Worm (Caenorhabditis elegans) whole organism, L4 larva: ENCODE measurements around the gene srx-110.

Experiments used
- F26F4.8 ChIP-seq: fragments of 200-800 bp; sonication (Bioruptor generic); conservative IDR thresholded peaks from 2 replicates; pipeline ENCODE4 v1.3.6; 2022; ENCODE audit warnings: missing genetic modification characterization, missing compliant biosample characterization
- F49E8.2 ChIP-seq: sonication (generic microtip); optimal IDR thresholded peaks from 2 replicates; lab custom pipeline; 2016; ENCODE audit warnings: missing compliant biosample characterization, mild to moderate bottlenecking, missing genetic modification characterization, borderline replicate concordance
- aha-1 ChIP-seq: fragments of 150-350 bp; peaks from one replicate; lab custom pipeline; 2014; ENCODE audit warnings: missing biosample characterization, missing genetic modification characterization
- aly-2 ChIP-seq: sonication (generic microtip); optimal IDR thresholded peaks from 2 replicates; lab custom pipeline; 2018; ENCODE audit warnings: missing biosample characterization, missing genetic modification characterization
- ceh-20 ChIP-seq: fragments of 200-800 bp; sonication (Bioruptor generic); IDR thresholded peaks from 2 replicates; pipeline ENCODE4 v1.3.6; 2022; ENCODE audit warnings: missing genetic modification reagents, missing genetic modification characterization, missing compliant biosample characterization
- daf-16 ChIP-seq, 3 experiments: sonication (generic microtip); optimal IDR thresholded peaks; 2 replicates each; lab custom pipeline; 2016 to 2017; ENCODE audit warnings: missing genetic modification characterization in 3 of 3, missing genetic modification reagents in 3 of 3, mild to moderate bottlenecking in 2 of 3, missing compliant biosample characterization in 2 of 3, missing biosample characterization in 1 of 3, moderate library complexity in 1 of 3
- dmd-6 ChIP-seq: fragments of 200-800 bp; sonication (Bioruptor generic); IDR thresholded peaks from 2 replicates; pipeline ENCODE4 v1.3.6; 2022; ENCODE audit warnings: missing genetic modification reagents, missing genetic modification characterization, missing compliant biosample characterization
- dmd-8 ChIP-seq: fragments of 200-800 bp; sonication (Bioruptor generic); IDR thresholded peaks from 2 replicates; pipeline ENCODE4 v1.3.6; 2022; ENCODE audit warnings: missing genetic modification characterization, missing compliant biosample characterization
- duxl-1 ChIP-seq: sonication (generic microtip); optimal IDR thresholded peaks from 2 replicates; lab custom pipeline; 2016; ENCODE audit warnings: mild to moderate bottlenecking, missing genetic modification characterization, moderate library complexity, missing compliant biosample characterization; ENCODE audit not compliant: poor library complexity
- dve-1 ChIP-seq: sonication (generic microtip); optimal IDR thresholded peaks from 2 replicates; lab custom pipeline; 2017; ENCODE audit warnings: antibody characterized with exemption, mild to moderate bottlenecking, missing genetic modification characterization, missing compliant biosample characterization; ENCODE audit not compliant: insufficient read depth
- fos-1 ChIP-seq: fragments of 150-350 bp; optimal IDR thresholded peaks from 2 replicates; lab custom pipeline; 2014; ENCODE audit warnings: missing biosample characterization, missing genetic modification characterization
- gei-8 ChIP-seq: fragments of 200-800 bp; sonication (Bioruptor generic); optimal IDR thresholded peaks from 2 replicates; lab custom pipeline; 2018; ENCODE audit warnings: mild to moderate bottlenecking, missing genetic modification characterization, missing compliant biosample characterization
- hlh-11 ChIP-seq: fragments of 200-800 bp; sonication (Bioruptor generic); optimal IDR thresholded peaks from 2 replicates; lab custom pipeline; 2018; ENCODE audit warnings: mild to moderate bottlenecking, missing genetic modification characterization, missing compliant biosample characterization
- hmg-1.1 ChIP-seq: fragments of 200-800 bp; sonication (Bioruptor generic); IDR thresholded peaks from 2 replicates; pipeline ENCODE4 v1.3.6; 2022; ENCODE audit warnings: missing genetic modification reagents, missing genetic modification characterization, missing compliant biosample characterization
- mdl-1 ChIP-seq, 2 experiments: fragments of 150-350 bp in 1 of 2; sonication (generic microtip) in 1 of 2; optimal IDR thresholded peaks; 2 replicates each; lab custom pipeline; 2014 to 2017; ENCODE audit warnings: missing biosample characterization in 2 of 2, missing genetic modification characterization in 2 of 2
- mxl-3 ChIP-seq: fragments of 200-800 bp; sonication (Bioruptor generic); optimal IDR thresholded peaks from 2 replicates; lab custom pipeline; 2018; ENCODE audit warnings: mild to moderate bottlenecking, missing genetic modification characterization, missing compliant biosample characterization
- nhr-102 ChIP-seq: sonication (generic microtip); optimal IDR thresholded peaks from 2 replicates; lab custom pipeline; 2016; ENCODE audit warnings: mild to moderate bottlenecking, missing genetic modification characterization, moderate library complexity, missing compliant biosample characterization
- nhr-28 ChIP-seq: fragments of 150-350 bp; optimal IDR thresholded peaks from 2 replicates; lab custom pipeline; 2014; ENCODE audit warnings: missing biosample characterization, missing genetic modification characterization
- nhr-42 ChIP-seq: fragments of 200-800 bp; sonication (Bioruptor generic); IDR thresholded peaks from 2 replicates; pipeline ENCODE4 v1.3.6; 2022; ENCODE audit warnings: missing genetic modification characterization, missing compliant biosample characterization
- nhr-6 ChIP-seq: fragments of 150-350 bp; optimal IDR thresholded peaks from 2 replicates; lab custom pipeline; 2014; ENCODE audit warnings: missing biosample characterization, missing genetic modification characterization
- nhr-77 ChIP-seq: fragments of 150-350 bp; optimal IDR thresholded peaks from 2 replicates; lab custom pipeline; 2014; ENCODE audit warnings: missing biosample characterization, missing genetic modification characterization
- pqm-1 ChIP-seq: sonication (generic microtip); optimal IDR thresholded peaks from 2 replicates; lab custom pipeline; 2017; ENCODE audit warnings: missing biosample characterization, missing genetic modification characterization
- rbr-2 ChIP-seq: sonication (generic microtip); optimal IDR thresholded peaks from 2 replicates; lab custom pipeline; 2016; ENCODE audit warnings: missing genotype, missing genetic modification characterization, missing compliant biosample characterization
- sdz-12 ChIP-seq: fragments of 200-800 bp; sonication (Bioruptor generic); optimal IDR thresholded peaks from 2 replicates; lab custom pipeline; 2018; ENCODE audit warnings: mild to moderate bottlenecking, missing genetic modification characterization, missing compliant biosample characterization
- set-16 ChIP-seq: fragments of 200-800 bp; sonication (Bioruptor generic); IDR thresholded peaks from 2 replicates; pipeline ENCODE4 v1.3.6; 2022; ENCODE audit warnings: missing genetic modification reagents, missing genetic modification characterization, missing compliant biosample characterization
- snpc-4 ChIP-seq: fragments of 150-350 bp; optimal IDR thresholded peaks from 2 replicates; lab custom pipeline; 2014; ENCODE audit warnings: missing biosample characterization, missing genetic modification characterization
- tag-97 ChIP-seq: fragments of 200-800 bp; sonication (Bioruptor generic); IDR thresholded peaks from 2 replicates; pipeline ENCODE4 v1.3.6; 2022; ENCODE audit warnings: missing genetic modification characterization, missing compliant biosample characterization
- unc-62 ChIP-seq, 3 experiments: fragments of 150-350 bp in 1 of 3; sonication (generic microtip); optimal IDR thresholded peaks in 2 of 3; peaks in 1 of 3; 1 replicate in 1 of 3; 2 replicates in 2 of 3; lab custom pipeline; 2014 to 2017; ENCODE audit warnings: missing biosample characterization in 3 of 3, missing genetic modification characterization in 3 of 3, missing genetic modification reagents in 3 of 3, missing genotype in 1 of 3
- zfp-3 ChIP-seq: fragments of 200-800 bp; sonication (Bioruptor generic); conservative IDR thresholded peaks from 2 replicates; pipeline ENCODE4 v1.3.6; 2022; ENCODE audit warnings: missing genetic modification reagents, missing genetic modification characterization, missing compliant biosample characterization

Gene srx-110

DNA sequence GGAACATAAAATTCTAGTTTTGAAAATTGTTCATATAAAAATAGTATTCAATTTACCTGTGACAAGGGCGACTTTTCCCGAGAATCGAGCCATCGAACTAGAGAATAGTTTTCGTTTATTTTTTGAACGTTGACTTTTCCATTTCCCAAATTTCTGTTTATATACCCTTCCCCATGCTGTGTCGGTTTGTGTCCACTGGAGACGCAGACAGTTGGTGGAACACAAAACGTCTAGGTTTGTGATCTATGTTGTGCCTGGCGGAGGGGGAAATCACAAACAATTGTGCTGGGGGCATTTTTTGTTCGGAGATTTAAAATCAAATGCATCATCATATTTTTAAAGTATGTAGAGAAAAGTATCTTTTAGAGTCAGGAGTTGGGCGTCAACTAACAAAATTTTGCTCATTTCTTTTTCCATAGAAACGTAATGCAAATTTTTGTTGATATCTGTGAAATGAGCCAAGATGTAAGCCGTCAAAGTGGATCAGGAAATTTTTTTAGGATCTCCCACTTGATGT, 34.4 kb downstream of the srx-110 start, which contains the start of gene nta-1:
nta-1 (minus strand) TSS at position 131 of the 517 bp plus-strand sequence.
- TF ChIP-seq nhr-77 (tag; lab: Kevin White, UChicago): peak; percentile 13
- TF ChIP-seq mdl-1 (tag; optimal IDR thresholded peaks at IDR 0.05; lab: Kevin White, UChicago): peak in 1 of 2 experiments; percentile 22
- no peak for TF ChIP-seq gei-8 (GFP tag; lab: Kevin White, UChicago)
- peak; percentile 50 for TF ChIP-seq pqm-1 (tag; lab: Kevin White, UChicago)
- TF ChIP-seq duxl-1 (tag; lab: Kevin White, UChicago): peak; percentile 76
- peak; percentile 91 for TF ChIP-seq nhr-28 (tag; lab: Kevin White, UChicago)
- TF ChIP-seq snpc-4 (tag; lab: Kevin White, UChicago): no peak
- TF ChIP-seq fos-1 (tag; lab: Kevin White, UChicago): no peak
- TF ChIP-seq F49E8.2 (tag; lab: Kevin White, UChicago): no peak
- TF ChIP-seq hlh-11 (tag; lab: Kevin White, UChicago): peak; percentile 51
- no peak for TF ChIP-seq daf-16 (GFP tag; optimal IDR thresholded peaks at IDR 0.05; lab: Kevin White, UChicago)
- peak; percentile 64 for TF ChIP-seq daf-16 (tag; optimal IDR thresholded peaks at IDR 0.05; lab: Kevin White, UChicago)
- TF ChIP-seq unc-62 (GFP tag; optimal IDR thresholded peaks at IDR 0.05 in 1 of 2; lab: Kevin White, UChicago): peak in 1 of 2 experiments; percentile 97
- no peak for TF ChIP-seq unc-62 (tag; optimal IDR thresholded peaks at IDR 0.05; lab: Kevin White, UChicago)
- TF ChIP-seq hmg-1.1 (GFP tag; lab: Robert Waterston, UW): 0 out of 2 replicates have a peak, but pooled peaks have one; percentile 36
- peak; percentile 74 for TF ChIP-seq nhr-102 (tag; lab: Kevin White, UChicago)
- peak; percentile 58 for TF ChIP-seq dmd-6 (GFP tag; lab: Robert Waterston, UW)

- no peak for TF ChIP-seq nhr-6 (tag; lab: Kevin White, UChicago)
- no peak for TF ChIP-seq snpc-4 (tag; lab: Kevin White, UChicago)
Observed at ce11 chrII:3747405-3747804, 38.0 kb downstream of the srx-110 start, which contains the start of gene fbxb-92. Gene fbxb-92 (minus strand): TSS chrII:3747505.

DNA sequence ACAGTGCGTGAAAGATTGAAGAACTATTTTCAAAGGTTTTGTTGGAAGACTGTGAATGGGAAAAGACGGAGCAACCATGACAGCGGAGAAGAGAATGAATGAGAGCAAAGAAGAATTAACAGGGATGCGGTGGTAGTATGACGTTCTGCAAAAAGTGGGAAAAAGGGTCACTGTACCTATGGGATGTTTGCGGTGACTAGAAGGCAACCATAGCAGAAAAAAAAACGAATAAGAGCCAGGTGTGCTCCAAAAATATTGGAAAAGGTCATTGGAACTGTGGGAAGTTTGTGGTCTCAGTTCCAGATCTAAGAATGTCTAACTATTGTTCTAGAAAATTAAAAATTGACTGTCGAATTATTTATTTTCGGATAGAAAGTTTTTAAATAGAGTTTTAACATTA, 39.4 kb downstream of the srx-110 start, which contains the start of gene fbxb-90:
fbxb-90 (minus strand) TSS at position 101 of the 400 bp plus-strand sequence.
- TF ChIP-seq ceh-20: no peak
- TF ChIP-seq dmd-8 (GFP tag; lab: Robert Waterston, UW): no peak
- TF ChIP-seq F49E8.2 (tag; lab: Kevin White, UChicago): no peak
- no peak for TF ChIP-seq nhr-42 (GFP tag; lab: Robert Waterston, UW)
- no peak for TF ChIP-seq F26F4.8 (GFP tag; lab: Robert Waterston, UW)
- TF ChIP-seq nhr-6 (tag; lab: Kevin White, UChicago): no peak
- peak in 1 of 2 experiments; percentile 11 for TF ChIP-seq unc-62 (GFP tag; optimal IDR thresholded peaks at IDR 0.05 in 1 of 2; lab: Kevin White, UChicago)
- no peak for TF ChIP-seq unc-62 (tag; optimal IDR thresholded peaks at IDR 0.05; lab: Kevin White, UChicago)

DNA sequence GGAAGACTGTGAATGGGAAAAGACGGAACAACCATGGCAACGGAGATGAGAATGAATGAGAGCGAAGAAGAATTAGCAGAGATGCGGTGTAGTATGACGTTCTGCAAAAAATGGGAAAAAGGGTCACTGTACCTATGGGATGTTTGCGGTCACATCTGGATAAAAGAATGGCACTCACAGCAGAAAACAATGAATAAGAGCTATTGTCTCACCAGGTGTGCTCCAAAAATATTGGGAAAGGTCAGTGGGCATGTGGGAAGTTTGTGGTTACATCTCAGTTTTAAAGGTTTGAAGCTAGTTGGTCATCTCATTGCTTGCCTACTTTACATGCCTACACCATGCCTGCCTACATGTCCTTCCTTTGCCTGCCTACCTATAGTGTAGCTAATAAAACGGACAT, 41.3 kb downstream of the srx-110 start, which contains the start of gene fbxb-91:
fbxb-91 (minus strand) TSS at position 101 of the 400 bp plus-strand sequence.
- TF ChIP-seq zfp-3 (GFP tag; lab: Robert Waterston, UW) (no peak), set-16 (GFP tag; lab: Robert Waterston, UW) (no peak), nhr-42 (GFP tag; lab: Robert Waterston, UW) (no peak), dmd-8 (GFP tag; lab: Robert Waterston, UW) (no peak), rbr-2 (tag; lab: Kevin White, UChicago) (no peak), aly-2 (tag; lab: Kevin White, UChicago) (no peak), tag-97 (no peak), sdz-12 (no peak)

- peak in 1 of 2 experiments; percentile 33 for TF ChIP-seq unc-62 (GFP tag; optimal IDR thresholded peaks at IDR 0.05 in 1 of 2; lab: Kevin White, UChicago)
- no peak for TF ChIP-seq unc-62 (tag; optimal IDR thresholded peaks at IDR 0.05; lab: Kevin White, UChicago)
- TF ChIP-seq dve-1 (tag; lab: Kevin White, UChicago): no peak
- no peak for TF ChIP-seq mxl-3 (GFP tag; lab: Kevin White, UChicago)
- TF ChIP-seq aha-1 (tag; lab: Kevin White, UChicago): peak; percentile 56
- TF ChIP-seq duxl-1 (tag; lab: Kevin White, UChicago): no peak
- TF ChIP-seq, all 104 proteins: peak for 2
Observed at ce11 chrII:3752184-3752583, 42.8 kb downstream of the srx-110 start, which contains the start of gene sdz-11. Gene sdz-11 (minus strand): TSS chrII:3752284.
